Worm (Caenorhabditis elegans) whole organism, late embryonic: ENCODE measurements around the gene K12H6.2.

Experiments
- F13H6.1 ChIP-seq: sonication (generic microtip); optimal IDR thresholded peaks from 2 replicates; lab custom pipeline; 2016; ENCODE audit warnings: missing genetic modification characterization, missing compliant biosample characterization
- elt-2 ChIP-seq: sonication (generic microtip); optimal IDR thresholded peaks from 2 replicates; lab custom pipeline; 2016; ENCODE audit warnings: missing genetic modification reagents, missing genetic modification characterization, missing compliant biosample characterization
- nhr-11 ChIP-seq: fragments of 150-350 bp; optimal IDR thresholded peaks from 2 replicates; lab custom pipeline; 2014; ENCODE audit warnings: missing biosample characterization, missing genetic modification characterization
- pha-4 ChIP-seq: fragments of 150-350 bp; optimal IDR thresholded peaks from 2 replicates; lab custom pipeline; 2018; ENCODE audit warnings: missing biosample characterization, missing genetic modification reagents, missing genetic modification characterization
- tbx-2 ChIP-seq: sonication (generic microtip); optimal IDR thresholded peaks from 2 replicates; lab custom pipeline; 2016; ENCODE audit warnings: missing genetic modification characterization, missing compliant biosample characterization
- unc-42 ChIP-seq: sonication (generic microtip); optimal IDR thresholded peaks from 2 replicates; lab custom pipeline; 2016; ENCODE audit warnings: missing genotype, missing genetic modification characterization, missing compliant biosample characterization

- TF ChIP-seq unc-42 (tag; lab: Kevin White, UChicago) (no peak), pha-4 (tag; lab: Kevin White, UChicago) (no peak), elt-2 (tag; lab: Kevin White, UChicago) (no peak), F13H6.1 (tag; lab: Kevin White, UChicago) (no peak), tbx-2 (tag; lab: Kevin White, UChicago) (no peak), nhr-11 (tag; lab: Kevin White, UChicago) (no peak)
These were observed 37.1 kb upstream of the K12H6.2 start, which contains the start of gene ptc-3 for ce11 chrII:2852493-2852892.
